Worm (Caenorhabditis elegans): ENCODE results near the gene C06E1.1.

Gene C06E1.1

DNA sequence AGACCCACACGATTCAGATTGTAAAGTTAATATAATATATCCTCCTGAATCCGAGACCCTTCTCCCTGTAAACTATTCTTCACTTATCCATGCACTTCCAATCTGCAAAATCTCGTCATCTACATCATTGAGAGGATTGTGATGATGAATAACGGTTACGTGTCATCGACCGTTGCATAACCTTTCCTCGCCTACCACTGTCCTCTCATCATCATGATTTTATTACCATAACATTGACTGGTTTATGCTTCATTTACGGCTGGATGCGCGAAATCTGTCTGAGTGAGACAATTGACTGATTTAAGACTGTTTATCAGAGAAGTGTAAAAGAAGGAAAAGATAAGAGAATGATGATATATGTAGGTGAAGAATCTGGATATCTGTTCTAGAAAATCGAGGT lies 14.6 kb downstream of the C06E1.1 start:
- TF ChIP-seq ceh-22 (tag; optimal IDR thresholded peaks at IDR 0.05), result no peak
- TF ChIP-seq K09A11.1 (tag; optimal IDR thresholded peaks at IDR 0.05; ENCODE audit: insufficient read depth), result no peak
- TF ChIP-seq madf-2 (tag; optimal IDR thresholded peaks at IDR 0.05), result no peak
- TF ChIP-seq odd-2 (tag; optimal IDR thresholded peaks at IDR 0.05), result no peak
- no peak for TF ChIP-seq pha-2 (tag; optimal IDR thresholded peaks at IDR 0.05)
- no peak for TF ChIP-seq syd-9 (tag; optimal IDR thresholded peaks at IDR 0.05)
- TF ChIP-seq lin-11 (tag; optimal IDR thresholded peaks at IDR 0.05), result no peak
- no peak for TF ChIP-seq Y22D7AL.16 (tag; optimal IDR thresholded peaks at IDR 0.05)
- no peak for TF ChIP-seq zip-5 (tag; optimal IDR thresholded peaks at IDR 0.05)

DNA sequence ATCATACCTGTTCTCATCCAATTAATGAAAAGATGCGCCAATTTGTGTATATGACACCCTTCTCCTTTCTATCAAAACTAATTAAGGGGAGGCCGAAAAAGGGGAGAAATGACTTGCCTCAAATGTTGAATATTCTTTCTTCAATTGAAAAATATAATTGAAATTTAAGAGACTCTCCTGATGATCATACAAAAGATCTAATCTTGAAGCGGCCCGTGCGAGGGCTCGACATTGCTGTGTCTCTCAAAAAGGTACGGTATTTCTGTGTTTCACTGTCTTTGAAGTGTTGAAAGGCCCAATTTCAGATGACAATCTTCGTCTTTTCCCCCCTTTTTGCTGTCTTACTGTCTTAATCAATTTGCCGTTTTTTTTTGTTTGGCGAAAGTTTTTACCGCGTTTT lies 15.4 kb downstream of the C06E1.1 start:
- TF ChIP-seq unc-3 (GFP tag; conservative IDR thresholded peaks at IDR 0.05) (no peak), unc-3 (tag; optimal IDR thresholded peaks at IDR 0.05) (no peak), gmeb-2 (tag; optimal IDR thresholded peaks at IDR 0.05) (no peak), ceh-6 (GFP tag; optimal IDR thresholded peaks at IDR 0.05) (no peak), nfya-1 (tag; optimal IDR thresholded peaks at IDR 0.05) (peak; percentile 18), npax-4 (tag; optimal IDR thresholded peaks at IDR 0.05) (no peak), tbx-7 (tag; optimal IDR thresholded peaks at IDR 0.05) (no peak), zip-5 (tag; optimal IDR thresholded peaks at IDR 0.05) (no peak), madf-2 (tag; optimal IDR thresholded peaks at IDR 0.05) (no peak)

DNA sequence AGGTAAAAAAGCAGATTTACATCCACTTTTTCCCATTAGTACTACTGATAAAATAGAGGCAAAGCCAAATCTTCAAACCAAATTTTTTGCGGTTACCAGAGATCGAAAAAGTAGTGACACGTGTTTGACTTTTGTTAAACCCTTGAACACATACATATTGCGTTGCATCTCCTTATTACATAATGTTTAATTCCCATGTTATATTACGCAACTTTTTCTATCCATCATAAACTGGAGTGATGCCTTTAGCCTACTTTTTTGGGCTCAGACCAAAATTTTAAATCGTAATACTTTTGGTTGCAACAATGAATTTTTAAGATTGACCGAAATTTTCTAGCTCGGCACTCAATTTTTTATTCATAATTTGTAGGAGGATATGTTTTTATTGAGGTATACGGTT lies 16.4 kb downstream of the C06E1.1 start:
- TF ChIP-seq ceh-18 (tag; optimal IDR thresholded peaks at IDR 0.05) (no peak), sox-4 (tag; optimal IDR thresholded peaks at IDR 0.05) (no peak), sdc-2 (tag; optimal IDR thresholded peaks at IDR 0.05) (no peak), fax-1 (tag; optimal IDR thresholded peaks at IDR 0.05) (no peak)

DNA sequence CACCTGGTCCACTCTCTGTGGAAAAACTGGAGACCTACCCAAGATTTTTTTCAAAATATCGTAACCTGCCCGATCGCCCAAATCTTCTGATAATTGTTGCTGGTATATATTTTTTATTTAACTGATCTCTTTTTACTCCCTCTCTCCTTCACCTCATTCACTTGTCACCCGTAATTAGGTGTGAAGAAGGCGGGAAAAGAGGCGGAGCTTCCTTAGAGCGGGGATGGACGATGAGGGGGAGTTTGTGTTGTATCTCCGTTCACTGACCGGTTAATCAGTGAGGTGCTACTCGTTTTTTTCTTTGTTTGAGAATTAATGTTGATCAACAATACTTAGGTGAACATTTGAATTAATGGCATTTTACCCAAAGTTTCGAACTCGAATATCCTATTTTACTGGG lies 16.8 kb downstream of the C06E1.1 start, which contains the start of gene ceh-16:
Gene ceh-16, plus strand, starts transcription at position 301 of the 400 bp plus-strand sequence.
- TF ChIP-seq ceh-2 (tag; optimal IDR thresholded peaks at IDR 0.05) (no peak), ceh-6 (GFP tag; optimal IDR thresholded peaks at IDR 0.05) (no peak), tbx-7 (tag; optimal IDR thresholded peaks at IDR 0.05) (no peak), ets-4 (tag; optimal IDR thresholded peaks at IDR 0.05) (no peak), che-1 (tag; optimal IDR thresholded peaks at IDR 0.05) (no peak), pat-9 (tag; optimal IDR thresholded peaks at IDR 0.05) (no peak), syd-9 (tag; optimal IDR thresholded peaks at IDR 0.05) (no peak), ahr-1 (tag; optimal IDR thresholded peaks at IDR 0.05) (no peak), nfya-1 (tag; optimal IDR thresholded peaks at IDR 0.05) (no peak), F13H6.1 (tag; optimal IDR thresholded peaks at IDR 0.05) (no peak), hlh-6 (tag; optimal IDR thresholded peaks at IDR 0.05) (no peak), dmd-4 (tag; optimal IDR thresholded peaks at IDR 0.05; ENCODE audit: borderline replicate concordance) (no peak), ceh-18 (tag; optimal IDR thresholded peaks at IDR 0.05) (no peak), ref-2 (tag; optimal IDR thresholded peaks at IDR 0.05) (no peak), C38D4.7 (GFP tag; optimal IDR thresholded peaks at IDR 0.05) (no peak), dve-1 (tag; optimal IDR thresholded peaks at IDR 0.05) (no peak), tbx-2 (tag; optimal IDR thresholded peaks at IDR 0.05) (no peak), K02D7.2 (tag; optimal IDR thresholded peaks at IDR 0.05) (no peak)

DNA sequence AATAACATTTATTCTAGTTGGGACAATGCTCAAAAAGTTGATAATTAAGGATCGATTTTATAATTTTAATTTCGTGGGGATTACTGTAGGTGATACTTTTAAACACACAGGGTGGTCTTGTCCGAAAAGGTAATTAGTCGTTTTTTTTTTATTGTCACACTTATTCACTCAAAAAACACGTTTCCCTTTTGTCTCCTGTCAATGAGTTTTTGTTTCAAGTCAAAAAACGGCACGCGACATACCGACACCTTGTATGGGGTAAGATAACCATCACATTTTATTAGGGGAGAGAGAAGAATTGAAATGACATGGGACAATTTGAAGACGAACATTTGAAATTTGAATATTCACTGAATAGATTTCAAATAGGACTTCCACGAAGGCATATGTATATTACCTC lies 19.5 kb downstream of the C06E1.1 start:
- no peak for TF ChIP-seq madf-2 (tag; optimal IDR thresholded peaks at IDR 0.05)
- no peak for TF ChIP-seq tbx-2 (tag; optimal IDR thresholded peaks at IDR 0.05)
- TF ChIP-seq hlh-15 (tag; optimal IDR thresholded peaks at IDR 0.05), result no peak
- TF ChIP-seq npax-4 (tag; optimal IDR thresholded peaks at IDR 0.05), result no peak
- TF ChIP-seq gmeb-2 (tag; optimal IDR thresholded peaks at IDR 0.05), result no peak
- TF ChIP-seq ceh-31 (tag; optimal IDR thresholded peaks at IDR 0.05), result no peak
- no peak for TF ChIP-seq nhr-232 (tag; optimal IDR thresholded peaks at IDR 0.05)
- no peak for TF ChIP-seq dmd-4 (tag; optimal IDR thresholded peaks at IDR 0.05; ENCODE audit: borderline replicate concordance)
- no peak for TF ChIP-seq rnt-1 (tag; optimal IDR thresholded peaks at IDR 0.05)
- no peak for TF ChIP-seq ceh-34 (tag; optimal IDR thresholded peaks at IDR 0.05)
- TF ChIP-seq odd-2 (tag; optimal IDR thresholded peaks at IDR 0.05), result no peak
- TF ChIP-seq unc-42 (tag; optimal IDR thresholded peaks at IDR 0.05), result no peak
- TF ChIP-seq ztf-16 (tag; optimal IDR thresholded peaks at IDR 0.05), result no peak
- TF ChIP-seq ceh-30 (tag; optimal IDR thresholded peaks at IDR 0.05), result no peak
- TF ChIP-seq fkh-6 (tag; optimal IDR thresholded peaks at IDR 0.05), result no peak
- no peak for TF ChIP-seq C08G9.2 (tag; optimal IDR thresholded peaks at IDR 0.05)
- no peak for TF ChIP-seq ceh-45 (GFP tag; IDR thresholded peaks at IDR 0.05)
- no peak for TF ChIP-seq pqm-1 (tag; optimal IDR thresholded peaks at IDR 0.05)
- no peak for TF ChIP-seq pha-2 (tag; optimal IDR thresholded peaks at IDR 0.05)
- no peak for TF ChIP-seq ceh-18 (tag; optimal IDR thresholded peaks at IDR 0.05)
